Worm (Caenorhabditis elegans) whole organism, midembryonic: ENCODE data around the gene Y46G5A.18.

Experiments used
- T22C8.4 ChIP-seq: fragments of 200-800 bp; sonication (Bioruptor generic); IDR thresholded peaks from 2 replicates; pipeline ENCODE4 v1.3.6; 2022; ENCODE audit warnings: missing genetic modification characterization, missing compliant biosample characterization
- cog-1 ChIP-seq: sonication (generic microtip); optimal IDR thresholded peaks from 2 replicates; lab custom pipeline; 2016; ENCODE audit warnings: missing genetic modification characterization, missing compliant biosample characterization
- flt-1 ChIP-seq: fragments of 200-800 bp; sonication (Bioruptor generic); IDR thresholded peaks from 2 replicates; pipeline ENCODE4 v1.3.6; 2022; ENCODE audit warnings: missing genetic modification characterization, missing compliant biosample characterization
- klf-2 ChIP-seq: fragments of 200-800 bp; sonication (Bioruptor generic); conservative IDR thresholded peaks from 2 replicates; pipeline ENCODE4 v1.3.6; 2022; ENCODE audit warnings: missing genetic modification reagents, missing genetic modification characterization, missing compliant biosample characterization
- med-1 ChIP-seq: sonication (generic microtip); optimal IDR thresholded peaks from 2 replicates; lab custom pipeline; 2017; ENCODE audit warnings: missing genetic modification characterization, mild to moderate bottlenecking, missing compliant biosample characterization, antibody characterized with exemption, missing genetic modification reagents; ENCODE audit not compliant: insufficient read depth
- ref-1 ChIP-seq: fragments of 200-800 bp; sonication (Bioruptor generic); conservative IDR thresholded peaks from 2 replicates; pipeline ENCODE4 v1.3.6; 2022; ENCODE audit warnings: missing genetic modification reagents, missing genetic modification characterization, missing compliant biosample characterization
- tab-1 ChIP-seq: fragments of 200-800 bp; sonication (Bioruptor generic); IDR thresholded peaks from 2 replicates; pipeline ENCODE4 v1.3.6; 2022; ENCODE audit warnings: missing genetic modification characterization, missing compliant biosample characterization
- ztf-23 ChIP-seq: fragments of 200-800 bp; sonication (Bioruptor generic); IDR thresholded peaks from 2 replicates; pipeline ENCODE4 v1.3.6; 2022; ENCODE audit warnings: missing genetic modification reagents, missing genetic modification characterization, missing compliant biosample characterization
- ztf-29 ChIP-seq: fragments of 200-800 bp; sonication (Bioruptor generic); IDR thresholded peaks from 2 replicates; pipeline ENCODE4 v1.3.6; 2022; ENCODE audit warnings: missing genetic modification reagents, missing genetic modification characterization, missing compliant biosample characterization

Y46G5A.18 gene

ce11 chrII:12799364-12799763, 5.7 kb downstream of the Y46G5A.18 start:
- TF ChIP-seq flt-1 (GFP tag; lab: Robert Waterston, UW) (peak; percentile 25; the same call in 1 of the 2 replicates), ztf-23 (GFP tag; lab: Robert Waterston, UW) (0 out of 2 replicates have a peak, but pooled peaks have one; percentile 8), tab-1 (GFP tag; lab: Robert Waterston, UW) (no peak)

- TF ChIP-seq T22C8.4 (GFP tag; lab: Robert Waterston, UW) (no peak), cog-1 (tag; lab: Kevin White, UChicago) (peak; percentile 54), ref-1 (GFP tag; lab: Robert Waterston, UW) (no peak), ztf-29 (GFP tag; lab: Robert Waterston, UW) (no peak), flt-1 (GFP tag; lab: Robert Waterston, UW) (peak; percentile 64)
These were observed 6.2 kb downstream of the Y46G5A.18 start for ce11 chrII:12798814-12799213.

DNA sequence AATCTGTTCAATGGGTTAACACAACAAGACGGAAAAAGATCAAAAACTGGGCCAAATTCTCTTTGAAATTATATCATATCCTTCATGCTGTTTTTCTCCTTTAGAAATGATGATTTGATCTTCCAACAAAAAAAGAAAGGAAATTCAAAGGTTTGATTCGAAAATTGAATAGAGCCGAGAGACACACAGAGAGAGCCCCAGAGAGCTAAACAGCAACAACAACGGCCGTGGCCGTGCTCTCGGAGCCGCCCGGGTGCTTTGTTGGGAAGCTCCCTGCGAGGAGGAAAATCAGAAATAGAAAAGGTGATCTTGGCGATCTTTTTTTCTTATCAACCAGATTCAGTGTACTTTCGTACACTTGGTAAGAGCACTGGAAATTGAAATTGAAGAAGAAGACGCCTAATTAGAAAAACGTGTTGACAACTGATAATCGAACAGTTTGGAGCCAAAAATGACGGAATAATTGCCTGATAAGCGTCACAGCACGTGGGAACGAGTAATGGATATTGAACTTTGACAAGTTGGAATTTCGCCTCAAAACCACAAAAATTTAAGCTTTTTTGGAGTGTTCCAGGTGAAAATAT, 7.8 kb downstream of the Y46G5A.18 start:
- TF ChIP-seq T22C8.4 (GFP tag; lab: Robert Waterston, UW) (no peak), cog-1 (tag; lab: Kevin White, UChicago) (no peak), med-1 (GFP tag; lab: Kevin White, UChicago) (no peak)

ce11 chrII:12796040-12796502, 9.0 kb downstream of the Y46G5A.18 start, which contains the start of gene cpt-1:
Gene cpt-1 (minus strand): TSS chrII:12796452.
- TF ChIP-seq med-1 (GFP tag; lab: Kevin White, UChicago) (no peak), klf-2 (GFP tag; lab: Robert Waterston, UW) (no peak), tab-1 (GFP tag; lab: Robert Waterston, UW) (no peak), T22C8.4 (GFP tag; lab: Robert Waterston, UW) (no peak), ztf-29 (GFP tag; lab: Robert Waterston, UW) (no peak), cog-1 (tag; lab: Kevin White, UChicago) (no peak), flt-1 (GFP tag; lab: Robert Waterston, UW) (no peak), ref-1 (GFP tag; lab: Robert Waterston, UW) (no peak)

DNA sequence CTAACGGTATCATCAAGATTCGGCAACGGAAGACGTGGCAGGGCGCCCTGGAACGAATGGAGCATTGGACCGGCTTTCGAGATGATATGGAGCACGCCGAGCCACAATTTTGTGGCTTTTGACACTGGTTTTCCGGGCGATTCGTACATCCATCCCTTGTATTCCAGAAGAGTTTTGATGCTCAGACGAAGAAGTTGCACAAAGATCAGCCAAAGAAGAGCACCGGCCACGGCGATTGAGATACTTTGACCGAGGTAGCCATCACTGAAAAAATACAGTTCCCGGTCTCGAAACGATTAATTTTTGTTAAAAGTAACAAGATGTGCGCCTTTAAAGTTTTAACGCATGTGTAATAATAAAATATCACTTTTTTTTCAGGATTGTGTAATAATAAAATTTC, 9.9 kb downstream of the Y46G5A.18 start:
- no peak for TF ChIP-seq med-1 (GFP tag; lab: Kevin White, UChicago)
- no peak for TF ChIP-seq cog-1 (tag; lab: Kevin White, UChicago)
- no peak for TF ChIP-seq ztf-29 (GFP tag; lab: Robert Waterston, UW)
- TF ChIP-seq klf-2 (GFP tag; lab: Robert Waterston, UW) = no peak
- no peak for TF ChIP-seq tab-1 (GFP tag; lab: Robert Waterston, UW)
- no peak for TF ChIP-seq T22C8.4 (GFP tag; lab: Robert Waterston, UW)
- TF ChIP-seq ref-1 (GFP tag; lab: Robert Waterston, UW) = no peak
- no peak for TF ChIP-seq flt-1 (GFP tag; lab: Robert Waterston, UW)
- TF ChIP-seq ztf-23 (GFP tag; lab: Robert Waterston, UW) = no peak

DNA sequence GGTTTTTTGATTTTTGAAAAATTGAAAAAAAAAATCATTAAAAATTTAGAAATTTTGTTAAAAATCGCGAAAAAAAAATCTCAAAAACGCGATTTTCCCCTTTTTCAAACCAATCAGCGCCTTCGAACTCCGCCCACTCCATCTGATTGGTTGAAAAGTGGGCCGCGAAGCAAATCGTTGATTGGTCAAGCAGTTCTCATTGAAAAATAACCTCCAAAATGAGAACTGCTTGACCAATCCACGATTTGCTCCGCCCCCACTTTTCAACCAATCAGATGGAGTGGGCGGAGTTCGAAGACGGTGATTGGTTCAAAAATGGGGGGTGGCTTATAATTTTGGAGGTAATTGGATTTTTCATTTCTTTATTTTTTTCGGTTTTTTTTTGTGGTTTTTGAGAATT, 14.7 kb downstream of the Y46G5A.18 start:
- TF ChIP-seq klf-2 (GFP tag; lab: Robert Waterston, UW) (no peak), cog-1 (tag; lab: Kevin White, UChicago) (no peak), T22C8.4 (GFP tag; lab: Robert Waterston, UW) (0 out of 2 replicates have a peak, but pooled peaks have one; percentile 12)

- TF ChIP-seq ztf-23 (GFP tag; lab: Robert Waterston, UW) = no peak
- TF ChIP-seq tab-1 (GFP tag; lab: Robert Waterston, UW) = no peak
These were observed 15.6 kb downstream of the Y46G5A.18 start for ce11 chrII:12789497-12789896.

DNA sequence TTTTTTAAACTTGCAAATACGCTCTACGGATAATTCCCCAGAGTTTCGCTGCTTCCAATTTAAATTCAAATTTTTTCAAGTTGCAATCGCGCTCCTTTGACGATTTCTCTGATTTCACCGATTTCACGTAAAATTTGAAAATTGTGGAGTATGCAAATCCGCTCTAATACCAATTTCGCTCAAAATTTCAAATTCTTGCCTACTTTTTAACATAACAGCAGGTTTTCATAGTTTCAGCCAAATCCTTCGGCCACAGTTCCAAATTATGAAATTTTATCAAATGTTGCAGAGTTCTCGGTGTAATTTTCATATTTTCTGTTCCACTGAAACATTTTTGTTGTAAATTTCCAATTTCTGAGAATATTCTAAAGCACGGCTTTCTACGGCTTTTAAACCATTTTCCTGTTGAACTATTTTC, 17.2 kb downstream of the Y46G5A.18 start, which contains the start of gene alkb-7:
TSS of gene alkb-7 (minus strand) at position 323 of the 418 bp plus-strand sequence.
- 0 out of 2 replicates have a peak, but pooled peaks have one; percentile 34 for TF ChIP-seq tab-1 (GFP tag; lab: Robert Waterston, UW)
- TF ChIP-seq ztf-23 (GFP tag; lab: Robert Waterston, UW) = no peak

ce11 chrII:12785391-12785790, 19.7 kb downstream of the Y46G5A.18 start, which contains the start of gene Y46G5A.15:
Gene Y46G5A.15 (minus strand): TSS chrII:12785416.
- no peak for TF ChIP-seq ztf-23 (GFP tag; lab: Robert Waterston, UW)
- no peak for TF ChIP-seq ztf-29 (GFP tag; lab: Robert Waterston, UW)
- TF ChIP-seq med-1 (GFP tag; lab: Kevin White, UChicago) = no peak
- no peak for TF ChIP-seq T22C8.4 (GFP tag; lab: Robert Waterston, UW)
- no peak for TF ChIP-seq tab-1 (GFP tag; lab: Robert Waterston, UW)
- no peak for TF ChIP-seq klf-2 (GFP tag; lab: Robert Waterston, UW)
- TF ChIP-seq flt-1 (GFP tag; lab: Robert Waterston, UW) = no peak
- no peak for TF ChIP-seq ref-1 (GFP tag; lab: Robert Waterston, UW)
- no peak for TF ChIP-seq cog-1 (tag; lab: Kevin White, UChicago)

- peak; percentile 66; the same call in 1 of the 2 replicates for TF ChIP-seq klf-2 (GFP tag; lab: Robert Waterston, UW)
- TF ChIP-seq tab-1 (GFP tag; lab: Robert Waterston, UW) = peak; percentile 55; the same call in 1 of the 2 replicates
- TF ChIP-seq flt-1 (GFP tag; lab: Robert Waterston, UW) = peak; percentile 58
These were observed 26.7 kb downstream of the Y46G5A.18 start for ce11 chrII:12778374-12778773.
